Worm (Caenorhabditis elegans): ENCODE results near the gene F20B6.4.
A peak's percentile ranks its signal among the peaks of the same experiment; 100 is the strongest.

F20B6.4 gene

DNA sequence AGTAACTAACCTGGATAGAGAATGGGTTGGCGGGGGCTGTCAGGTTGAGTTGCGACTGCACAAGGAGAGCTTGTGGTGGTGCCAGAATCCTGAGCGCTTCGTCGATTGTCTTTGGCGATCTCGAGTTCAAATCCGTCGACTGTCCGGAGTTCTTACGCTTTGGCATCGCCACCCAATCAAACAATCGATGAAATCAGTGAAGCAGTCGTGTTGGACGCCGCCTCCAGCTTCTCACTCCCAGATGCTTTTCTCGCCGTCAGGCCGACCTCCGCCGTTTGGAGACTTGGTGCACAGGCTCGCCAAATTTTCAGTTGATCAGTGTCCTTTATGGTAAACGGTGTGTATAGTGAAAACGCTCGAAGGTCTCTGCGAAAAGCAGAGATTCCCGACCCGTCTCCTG is 20.6 kb upstream of the F20B6.4 start, which contains the start of the genes F20B6.10 and hpk-1:
TSS of gene F20B6.10 (minus strand) at position 303 of the 400 bp plus-strand sequence.
TSS of gene hpk-1 (minus strand) at position 397 of the 400 bp plus-strand sequence.
- TF ChIP-seq ham-2 (GFP tag; optimal IDR thresholded peaks at IDR 0.05) (no peak), blmp-1 (tag; optimal IDR thresholded peaks at IDR 0.05) (no peak), M03D4.4 (tag; optimal IDR thresholded peaks at IDR 0.05) (no peak), ztf-11 (tag; optimal IDR thresholded peaks at IDR 0.05) (no peak), elt-3 (tag; optimal IDR thresholded peaks at IDR 0.05) (no peak), cnd-1 (tag; optimal IDR thresholded peaks at IDR 0.05) (no peak), unc-62 (GFP tag; optimal IDR thresholded peaks at IDR 0.05) (no peak), hlh-1 (tag; optimal IDR thresholded peaks at IDR 0.05) (no peak), flh-1 (GFP tag; optimal IDR thresholded peaks at IDR 0.05) (no peak), sem-2 (GFP tag; optimal IDR thresholded peaks at IDR 0.05) (no peak), nhr-237 (tag; optimal IDR thresholded peaks at IDR 0.05) (no peak), elt-1 (tag; optimal IDR thresholded peaks at IDR 0.05; ENCODE audit: borderline replicate concordance, insufficient read depth) (no peak)

DNA sequence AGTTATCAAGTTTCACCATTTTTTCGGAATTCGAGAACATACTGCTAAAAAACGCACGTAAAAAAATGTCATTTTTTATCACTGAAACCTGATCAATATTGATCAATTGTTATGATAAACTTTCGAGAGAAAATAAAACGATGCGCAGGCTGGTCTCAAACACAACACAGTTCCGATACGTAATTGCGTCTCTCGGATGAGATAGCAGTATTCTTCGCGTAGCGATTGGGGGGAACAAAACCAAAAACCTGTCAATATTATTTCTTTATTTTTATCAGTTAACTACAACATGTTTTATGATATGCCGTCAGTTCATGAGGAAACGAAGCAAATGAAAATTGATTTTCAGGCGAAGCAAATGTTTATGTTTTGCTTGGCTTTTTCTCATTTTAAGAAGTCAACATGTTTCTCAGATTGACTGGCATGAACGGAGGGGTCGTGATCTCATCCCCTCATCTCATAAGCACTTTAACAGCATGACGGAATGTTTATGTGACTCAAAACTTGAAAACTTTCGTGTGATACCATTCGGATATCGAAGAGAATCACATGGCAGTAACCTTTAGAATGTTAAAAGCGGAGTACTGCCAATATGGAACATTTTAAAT is 19.3 kb upstream of the F20B6.4 start:
- no peak for TF ChIP-seq lin-32 (GFP tag; optimal IDR thresholded peaks at IDR 0.05)
- no peak for TF ChIP-seq sem-2 (GFP tag; optimal IDR thresholded peaks at IDR 0.05)
- TF ChIP-seq ceh-83 (GFP tag; optimal IDR thresholded peaks at IDR 0.05) = no peak
- no peak for TF ChIP-seq ces-1 (GFP tag; optimal IDR thresholded peaks at IDR 0.05)

- TF ChIP-seq sem-2 (GFP tag; optimal IDR thresholded peaks at IDR 0.05) = no peak
- no peak for TF ChIP-seq unc-120 (tag; optimal IDR thresholded peaks at IDR 0.05; ENCODE audit: poor library complexity, severe bottlenecking)
- TF ChIP-seq ces-1 (GFP tag; optimal IDR thresholded peaks at IDR 0.05) = peak; percentile 30
- no peak for TF ChIP-seq nhr-237 (tag; optimal IDR thresholded peaks at IDR 0.05)
Measured at ce11 chrX:4214643-4215042, 18.3 kb upstream of the F20B6.4 start.

ce11 chrX:4209131-4209530 is 12.8 kb upstream of the F20B6.4 start:
- TF ChIP-seq nhr-28 (tag; optimal IDR thresholded peaks at IDR 0.05) = peak; percentile 71
- peak; percentile 52 for TF ChIP-seq ham-2 (GFP tag; optimal IDR thresholded peaks at IDR 0.05)
- TF ChIP-seq drap-1 (GFP tag; optimal IDR thresholded peaks at IDR 0.05) = peak; percentile 95
- peak; percentile 70 for TF ChIP-seq nhr-2 (tag; optimal IDR thresholded peaks at IDR 0.05)
- TF ChIP-seq ceh-39 (tag; optimal IDR thresholded peaks at IDR 0.05) = peak; percentile 95
- no peak for TF ChIP-seq snpc-4 (tag; optimal IDR thresholded peaks at IDR 0.05)
- TF ChIP-seq nhr-12 (tag; optimal IDR thresholded peaks at IDR 0.05) = peak; percentile 98
- TF ChIP-seq unc-120 (tag; optimal IDR thresholded peaks at IDR 0.05; ENCODE audit: poor library complexity, severe bottlenecking) = peak; percentile 83
- TF ChIP-seq bed-3 (GFP tag; optimal IDR thresholded peaks at IDR 0.05) = peak; percentile 37
- TF ChIP-seq blmp-1 (tag; optimal IDR thresholded peaks at IDR 0.05) = peak; percentile 67
- peak; percentile 45 for TF ChIP-seq lin-32 (GFP tag; optimal IDR thresholded peaks at IDR 0.05)
- peak; percentile 90 for TF ChIP-seq mab-5 (tag; optimal IDR thresholded peaks at IDR 0.05)
- peak; percentile 91 for TF ChIP-seq mls-2 (tag; optimal IDR thresholded peaks at IDR 0.05)
- TF ChIP-seq tbx-8 (GFP tag; optimal IDR thresholded peaks at IDR 0.05) = peak; percentile 66
- TF ChIP-seq zip-8 (tag; optimal IDR thresholded peaks at IDR 0.05) = no peak
- peak; percentile 64 for TF ChIP-seq ceh-83 (GFP tag; optimal IDR thresholded peaks at IDR 0.05)
- TF ChIP-seq elt-1 (tag; optimal IDR thresholded peaks at IDR 0.05; ENCODE audit: borderline replicate concordance, insufficient read depth) = peak; percentile 2
- peak; percentile 94 for TF ChIP-seq hlh-1 (tag; optimal IDR thresholded peaks at IDR 0.05)
- TF ChIP-seq ces-1 (GFP tag; optimal IDR thresholded peaks at IDR 0.05) = peak; percentile 97
- TF ChIP-seq lin-13 (tag; optimal IDR thresholded peaks at IDR 0.05) = peak; percentile 86
- peak; percentile 90 for TF ChIP-seq unc-62 (GFP tag; optimal IDR thresholded peaks at IDR 0.05)
- TF ChIP-seq flh-1 (GFP tag; optimal IDR thresholded peaks at IDR 0.05) = no peak
- TF ChIP-seq ceh-43 (GFP tag; optimal IDR thresholded peaks at IDR 0.05) = peak; percentile 22
- peak; percentile 94 for TF ChIP-seq elt-3 (tag; optimal IDR thresholded peaks at IDR 0.05)
- peak; percentile 91 for TF ChIP-seq lsy-2 (tag; optimal IDR thresholded peaks at IDR 0.05)
- TF ChIP-seq unc-39 (tag; optimal IDR thresholded peaks at IDR 0.05) = peak; percentile 89
- peak; percentile 92 for TF ChIP-seq cnd-1 (tag; optimal IDR thresholded peaks at IDR 0.05)
- TF ChIP-seq ztf-11 (tag; optimal IDR thresholded peaks at IDR 0.05) = peak; percentile 99
- TF ChIP-seq nhr-237 (tag; optimal IDR thresholded peaks at IDR 0.05) = peak; percentile 99
- peak; percentile 96 for TF ChIP-seq pha-4 (tag; optimal IDR thresholded peaks at IDR 0.05)
- peak; percentile 98 for TF ChIP-seq mep-1 (tag; optimal IDR thresholded peaks at IDR 0.05)
- peak; percentile 92 for TF ChIP-seq sptf-1 (tag; optimal IDR thresholded peaks at IDR 0.05)
- TF ChIP-seq M03D4.4 (tag; optimal IDR thresholded peaks at IDR 0.05) = peak; percentile 80
- TF ChIP-seq nhr-76 (tag; optimal IDR thresholded peaks at IDR 0.05) = no peak
- TF ChIP-seq sem-2 (GFP tag; optimal IDR thresholded peaks at IDR 0.05) = no peak
